Worm (Caenorhabditis elegans) whole organism, L4 larva: ENCODE results near the gene ZK470.2.

Experiments used
- Y5F2A.4 ChIP-seq: fragments of 200-800 bp; sonication (Bioruptor generic); optimal IDR thresholded peaks from 2 replicates; lab custom pipeline; 2018; ENCODE audit warnings: mild to moderate bottlenecking, missing genetic modification characterization, missing compliant biosample characterization
- ZK546.5 ChIP-seq, 2 experiments: sonication (generic microtip); optimal IDR thresholded peaks; 2 replicates each; lab custom pipeline; 2017; ENCODE audit warnings: missing biosample characterization in 2 of 2, missing genetic modification characterization in 2 of 2
- aly-2 ChIP-seq: sonication (generic microtip); optimal IDR thresholded peaks from 2 replicates; lab custom pipeline; 2018; ENCODE audit warnings: missing biosample characterization, missing genetic modification characterization
- ceh-82 ChIP-seq: sonication (generic microtip); optimal IDR thresholded peaks from 2 replicates; lab custom pipeline; 2017; ENCODE audit warnings: missing biosample characterization, missing genetic modification characterization
- daf-12 ChIP-seq: fragments of 150-350 bp; optimal IDR thresholded peaks from 2 replicates; lab custom pipeline; 2014; ENCODE audit warnings: missing biosample characterization, missing genetic modification reagents, missing genetic modification characterization
- lin-39 ChIP-seq: fragments of 150-350 bp; optimal IDR thresholded peaks from 2 replicates; lab custom pipeline; 2014; ENCODE audit warnings: missing biosample characterization, missing genetic modification reagents, missing genetic modification characterization
- lsy-2 ChIP-seq, 2 experiments: fragments of 150-350 bp in 1 of 2; sonication (generic microtip) in 1 of 2; optimal IDR thresholded peaks; 2 replicates each; lab custom pipeline; 2014 to 2017; ENCODE audit warnings: missing biosample characterization in 2 of 2, missing genetic modification characterization in 2 of 2
- nhr-28 ChIP-seq: fragments of 150-350 bp; optimal IDR thresholded peaks from 2 replicates; lab custom pipeline; 2014; ENCODE audit warnings: missing biosample characterization, missing genetic modification characterization
- nhr-77 ChIP-seq: fragments of 150-350 bp; optimal IDR thresholded peaks from 2 replicates; lab custom pipeline; 2014; ENCODE audit warnings: missing biosample characterization, missing genetic modification characterization
- sdz-12 ChIP-seq: fragments of 200-800 bp; sonication (Bioruptor generic); optimal IDR thresholded peaks from 2 replicates; lab custom pipeline; 2018; ENCODE audit warnings: mild to moderate bottlenecking, missing genetic modification characterization, missing compliant biosample characterization
- tra-1 ChIP-seq: fragments of 200-800 bp; sonication (Bioruptor generic); IDR thresholded peaks from 2 replicates; pipeline ENCODE4 v1.3.6; 2022; ENCODE audit warnings: missing genetic modification reagents, missing genetic modification characterization, missing compliant biosample characterization
- unc-39 ChIP-seq: sonication (generic microtip); optimal IDR thresholded peaks from 2 replicates; lab custom pipeline; 2017; ENCODE audit warnings: missing biosample characterization, missing genetic modification characterization
- unc-62 ChIP-seq, 3 experiments: fragments of 150-350 bp in 1 of 3; sonication (generic microtip); optimal IDR thresholded peaks in 2 of 3; peaks in 1 of 3; 1 replicate in 1 of 3; 2 replicates in 2 of 3; lab custom pipeline; 2014 to 2017; ENCODE audit warnings: missing biosample characterization in 3 of 3, missing genetic modification characterization in 3 of 3, missing genetic modification reagents in 3 of 3, missing genotype in 1 of 3

DNA sequence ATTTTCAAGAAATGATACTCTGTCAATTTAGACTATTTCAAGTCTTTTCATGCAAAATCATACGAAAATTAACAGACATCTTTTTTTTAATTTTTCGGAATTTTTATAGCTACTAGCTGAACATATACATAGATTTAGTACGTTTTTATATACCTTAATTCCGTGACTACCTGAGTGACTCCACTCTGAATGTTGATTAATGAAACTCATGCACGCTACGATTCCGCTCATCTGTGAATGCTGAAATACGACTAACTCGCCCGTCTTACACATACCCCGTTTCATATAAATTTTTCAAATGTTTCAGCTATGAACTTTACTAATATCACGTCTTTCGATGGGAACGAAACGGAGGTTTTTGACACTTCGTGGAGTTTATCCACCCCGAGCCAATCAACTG is 32.2 kb downstream of the ZK470.2 start, which contains the start of gene ZK470.14:
- TF ChIP-seq unc-62 (GFP tag; optimal IDR thresholded peaks at IDR 0.05 in 1 of 2; lab: Kevin White, UChicago) (no peak), unc-62 (tag; optimal IDR thresholded peaks at IDR 0.05; lab: Kevin White, UChicago) (no peak), nhr-28 (tag; lab: Kevin White, UChicago) (no peak), lsy-2 (tag; optimal IDR thresholded peaks at IDR 0.05; lab: Kevin White, UChicago) (no peak), sdz-12 (GFP tag; lab: Kevin White, UChicago) (no peak), nhr-77 (tag; lab: Kevin White, UChicago) (no peak), ZK546.5 (tag; optimal IDR thresholded peaks at IDR 0.05; lab: Kevin White, UChicago) (no peak), aly-2 (tag; lab: Kevin White, UChicago) (no peak), ceh-82 (no peak), lin-39 (tag; lab: Kevin White, UChicago) (no peak), unc-39 (no peak), tra-1 (GFP tag; lab: Robert Waterston, UW) (no peak), daf-12 (tag; lab: Kevin White, UChicago) (no peak), Y5F2A.4 (no peak)
